Worm (Caenorhabditis elegans): ENCODE data around the gene F46G11.4.

The F46G11.4 gene

ce11 chrX:5836527-5836926, 37.9 kb upstream of the F46G11.4 start:
- TF ChIP-seq F44E2.7 (GFP tag; IDR thresholded peaks at IDR 0.05), result no peak
- TF ChIP-seq T20F7.1 (GFP tag; optimal IDR thresholded peaks at IDR 0.05), result no peak
- no peak for TF ChIP-seq F49E8.2 (tag; optimal IDR thresholded peaks at IDR 0.05; ENCODE audit: borderline replicate concordance)
- TF ChIP-seq snpc-4 (tag; optimal IDR thresholded peaks at IDR 0.05), result no peak
- TF ChIP-seq pha-4 (GFP tag; IDR thresholded peaks at IDR 0.05), result no peak
- no peak for TF ChIP-seq pha-4 (tag; optimal IDR thresholded peaks at IDR 0.05)
- TF ChIP-seq madf-5 (GFP tag; IDR thresholded peaks at IDR 0.05), result no peak
- TF ChIP-seq nhr-41 (GFP tag; IDR thresholded peaks at IDR 0.05), result no peak
- TF ChIP-seq Y48G9A.11 (GFP tag; IDR thresholded peaks at IDR 0.05), result no peak
- no peak for TF ChIP-seq zfp-2 (tag; optimal IDR thresholded peaks at IDR 0.05)
- TF ChIP-seq zfp-3 (GFP tag; conservative IDR thresholded peaks at IDR 0.05), result no peak
- no peak for TF ChIP-seq lim-7 (GFP tag; IDR thresholded peaks at IDR 0.05)
- no peak for TF ChIP-seq nhr-42 (GFP tag; IDR thresholded peaks at IDR 0.05)
- TF ChIP-seq mep-1 (tag; optimal IDR thresholded peaks at IDR 0.05), result no peak
- no peak for TF ChIP-seq Y5F2A.4 (GFP tag; optimal IDR thresholded peaks at IDR 0.05)
- TF ChIP-seq ces-1 (GFP tag; optimal IDR thresholded peaks at IDR 0.05), result no peak
- TF ChIP-seq D1046.2 (GFP tag; IDR thresholded peaks at IDR 0.05), result no peak
- TF ChIP-seq nhr-111 (GFP tag; optimal IDR thresholded peaks at IDR 0.05), result no peak
- no peak for TF ChIP-seq hlh-30 (tag; optimal IDR thresholded peaks at IDR 0.05; ENCODE audit: insufficient read depth)

DNA sequence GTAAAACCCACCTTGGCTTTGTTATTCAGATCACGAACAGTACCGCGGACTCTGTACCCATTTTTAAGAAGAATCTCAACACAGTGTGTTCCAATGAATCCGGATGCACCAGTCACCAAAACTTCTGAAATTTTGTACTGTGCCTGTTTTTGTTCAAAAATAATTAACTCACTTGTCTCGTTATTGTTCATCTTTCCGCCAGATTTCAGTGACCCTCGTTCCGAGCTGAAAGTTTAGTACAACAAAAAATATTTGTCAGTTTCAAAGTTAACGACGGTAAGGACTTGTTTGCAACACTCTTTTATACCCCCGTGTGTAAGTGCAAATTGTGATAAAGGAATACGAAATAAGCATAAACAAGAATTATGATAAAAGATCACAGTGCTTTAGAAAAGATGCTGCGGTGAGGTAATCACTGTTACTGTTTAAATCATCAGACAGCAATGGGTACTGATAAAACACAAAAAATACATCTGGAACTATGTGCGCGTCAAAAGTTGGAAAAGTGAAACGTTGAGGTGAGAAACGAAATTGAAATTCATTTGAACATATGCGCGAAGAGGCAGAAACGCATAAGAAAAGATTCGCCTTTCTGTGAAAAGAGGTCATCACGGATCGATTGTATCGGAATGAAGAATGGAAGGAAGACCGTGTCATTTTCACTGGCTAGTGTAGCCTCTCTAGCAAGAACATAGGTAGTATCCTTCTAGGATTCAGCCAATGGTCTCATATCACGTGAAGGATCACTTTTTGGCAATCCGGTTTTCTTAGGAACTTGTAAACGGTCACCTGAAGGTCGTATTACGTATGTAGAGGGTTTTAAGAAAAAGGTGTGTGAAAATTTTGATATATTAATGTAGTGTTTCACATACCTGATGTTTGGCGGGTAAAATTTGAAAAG, 36.2 kb upstream of the F46G11.4 start, which contains the start of gene F13D11.4:
Gene F13D11.4, minus strand, starts transcription at position 225 of the 901 bp plus-strand sequence.
- TF ChIP-seq rbr-2 (tag; optimal IDR thresholded peaks at IDR 0.05), result no peak
- no peak for TF ChIP-seq daf-16 (GFP tag; optimal IDR thresholded peaks at IDR 0.05)
- TF ChIP-seq daf-16 (tag; optimal IDR thresholded peaks at IDR 0.05), result peak; percentile 95
- no peak for TF ChIP-seq arid-1 (GFP tag; conservative IDR thresholded peaks at IDR 0.05)
- TF ChIP-seq tra-1 (GFP tag; IDR thresholded peaks at IDR 0.05), result no peak
- TF ChIP-seq zag-1 (tag; optimal IDR thresholded peaks at IDR 0.05), result no peak
- no peak for TF ChIP-seq unc-130 (GFP tag; optimal IDR thresholded peaks at IDR 0.05)
- no peak for TF ChIP-seq set-16 (GFP tag; IDR thresholded peaks at IDR 0.05)
- TF ChIP-seq attf-4 (tag; optimal IDR thresholded peaks at IDR 0.05), result no peak
- peak in 1 of 2 experiments; percentile 10 for TF ChIP-seq mdl-1 (tag; optimal IDR thresholded peaks at IDR 0.05)
- no peak for TF ChIP-seq lin-29 (GFP tag; IDR thresholded peaks at IDR 0.05)
- no peak for TF ChIP-seq dmd-6 (GFP tag; IDR thresholded peaks at IDR 0.05)
- TF ChIP-seq nhr-41 (GFP tag; IDR thresholded peaks at IDR 0.05), result no peak
- no peak for TF ChIP-seq F26F4.8 (GFP tag; conservative IDR thresholded peaks at IDR 0.05)
- TF ChIP-seq Y5F2A.4 (GFP tag; optimal IDR thresholded peaks at IDR 0.05), result no peak
- no peak for TF ChIP-seq pqm-1 (tag; optimal IDR thresholded peaks at IDR 0.05)
- TF ChIP-seq unc-62 (GFP tag; optimal IDR thresholded peaks at IDR 0.05 in 1 of 2), result peak in 1 of 2 experiments; percentile 80
- no peak for TF ChIP-seq unc-62 (tag; optimal IDR thresholded peaks at IDR 0.05)
- no peak for TF ChIP-seq cey-2 (tag; optimal IDR thresholded peaks at IDR 0.05; ENCODE audit: borderline replicate concordance, insufficient read depth)
- no peak for TF ChIP-seq mxl-2 (GFP tag; conservative IDR thresholded peaks at IDR 0.05)
- TF ChIP-seq mxl-3 (GFP tag; optimal IDR thresholded peaks at IDR 0.05), result peak; percentile 22
- TF ChIP-seq F44E2.7 (GFP tag; IDR thresholded peaks at IDR 0.05), result no peak
- TF ChIP-seq F37D6.2 (tag; optimal IDR thresholded peaks at IDR 0.05), result no peak
- peak; percentile 49 for TF ChIP-seq nhr-28 (tag; optimal IDR thresholded peaks at IDR 0.05)
- no peak for TF ChIP-seq jun-1 (tag; optimal IDR thresholded peaks at IDR 0.05)
- no peak for TF ChIP-seq lin-39 (tag; optimal IDR thresholded peaks at IDR 0.05)
- no peak for TF ChIP-seq ceh-20 (GFP tag; IDR thresholded peaks at IDR 0.05)
- TF ChIP-seq ces-1 (GFP tag; optimal IDR thresholded peaks at IDR 0.05), result no peak
- no peak for TF ChIP-seq snpc-1.2 (GFP tag; IDR thresholded peaks at IDR 0.05)
- no peak for TF ChIP-seq spr-3 (GFP tag; optimal IDR thresholded peaks at IDR 0.05)
- TF ChIP-seq daf-19 (GFP tag; conservative IDR thresholded peaks at IDR 0.05), result no peak
- no peak for TF ChIP-seq dve-1 (tag; optimal IDR thresholded peaks at IDR 0.05; ENCODE audit: insufficient read depth)
- no peak for TF ChIP-seq fkh-10 (GFP tag; optimal IDR thresholded peaks at IDR 0.05)
- no peak for TF ChIP-seq daf-12 (tag; optimal IDR thresholded peaks at IDR 0.05)

Measured in whole organism, L4 larva.